Worm (Caenorhabditis elegans) whole organism, L1 larva: ENCODE data around the gene F13B12.3.

Experiments used
- nhr-12 ChIP-seq: sonication (generic microtip); optimal IDR thresholded peaks from 2 replicates; lab custom pipeline; 2017; ENCODE audit warnings: missing biosample characterization, missing genetic modification characterization
- nhr-20 ChIP-seq: sonication (generic microtip); optimal IDR thresholded peaks from 2 replicates; lab custom pipeline; 2016; ENCODE audit warnings: mild to moderate bottlenecking, missing genetic modification characterization, missing compliant biosample characterization
- nhr-28 ChIP-seq: fragments of 150-350 bp; optimal IDR thresholded peaks from 2 replicates; lab custom pipeline; 2014; ENCODE audit warnings: missing biosample characterization, missing genetic modification characterization

ce11 chrIV:10465764-10466163 lies 26.8 kb downstream of the F13B12.3 start:
- TF ChIP-seq nhr-28 (no peak), nhr-20 (tag; lab: Kevin White, UChicago) (no peak), nhr-12 (no peak)
